Fruit fly (Drosophila melanogaster) whole organism, embryonic: ENCODE measurements around the gene FucTC.

Experiments used
- BEAF-32 ChIP-seq: fragments of 200-800 bp; sonication (Bioruptor generic); optimal IDR thresholded peaks from 3 replicates; lab custom pipeline; 2017; ENCODE audit warnings: missing biosample characterization, missing genetic modification characterization, mild to moderate bottlenecking, moderate library complexity, missing genetic modification reagents
- CG11093 ChIP-seq: fragments of 200-800 bp; sonication (Bioruptor generic); IDR thresholded peaks from 3 replicates; pipeline ENCODE4 v1.3.6; 2022; ENCODE audit warnings: missing biosample characterization, missing genetic modification characterization
- CG11504 ChIP-seq: fragments of 200-800 bp; sonication (Bioruptor generic); optimal IDR thresholded peaks from 3 replicates; lab custom pipeline; 2019; ENCODE audit warnings: missing biosample characterization, mild to moderate bottlenecking, missing genetic modification characterization, moderate library complexity
- CG12391 ChIP-seq: fragments of 200-800 bp; sonication (Bioruptor generic); optimal IDR thresholded peaks from 3 replicates; lab custom pipeline; 2018; ENCODE audit warnings: missing biosample characterization, mild to moderate bottlenecking, missing genetic modification characterization, moderate library complexity
- CG14014 ChIP-seq: fragments of 200-800 bp; sonication (Bioruptor generic); IDR thresholded peaks from 2 replicates; pipeline ENCODE4 v1.3.6; 2022; ENCODE audit warnings: missing biosample characterization, missing genetic modification characterization
- CG1602 ChIP-seq: fragments of 200-800 bp; sonication (Bioruptor generic); optimal IDR thresholded peaks from 3 replicates; lab custom pipeline; 2016; ENCODE audit warnings: missing biosample characterization, missing genetic modification characterization
- CG17186 ChIP-seq: fragments of 200-800 bp; sonication (Bioruptor generic); optimal IDR thresholded peaks from 3 replicates; lab custom pipeline; 2017; ENCODE audit warnings: missing biosample characterization, missing genetic modification reagents, missing genetic modification characterization
- CG17361 ChIP-seq: fragments of 200-800 bp; sonication (Bioruptor generic); IDR thresholded peaks from 3 replicates; pipeline ENCODE4 v1.3.6; 2022; ENCODE audit warnings: missing biosample characterization, missing genetic modification characterization
- CG17385 ChIP-seq: fragments of 200-800 bp; sonication (Bioruptor generic); optimal IDR thresholded peaks from 3 replicates; lab custom pipeline; 2018; ENCODE audit warnings: missing biosample characterization, mild to moderate bottlenecking, missing genetic modification characterization
- CG18599 ChIP-seq: fragments of 200-800 bp; sonication (Bioruptor generic); optimal IDR thresholded peaks from 3 replicates; lab custom pipeline; 2017; ENCODE audit warnings: missing biosample characterization, missing genetic modification characterization, mild to moderate bottlenecking, moderate library complexity, missing genetic modification reagents
- CG18764 ChIP-seq: fragments of 200-800 bp; sonication (Bioruptor generic); optimal IDR thresholded peaks from 3 replicates; lab custom pipeline; 2016; ENCODE audit warnings: missing biosample characterization, missing genetic modification characterization
- CG2678 ChIP-seq: fragments of 200-800 bp; sonication (Bioruptor generic); optimal IDR thresholded peaks from 3 replicates; lab custom pipeline; 2019; ENCODE audit warnings: missing biosample characterization, mild to moderate bottlenecking, missing genetic modification characterization, moderate library complexity
- CG30403 ChIP-seq: fragments of 200-800 bp; sonication (Bioruptor generic); optimal IDR thresholded peaks from 3 replicates; lab custom pipeline; 2016; ENCODE audit warnings: missing biosample characterization, missing genetic modification characterization
- CG32532 ChIP-seq: fragments of 200-800 bp; sonication (Bioruptor generic); IDR thresholded peaks from 2 replicates; pipeline ENCODE4 v1.3.6; 2022; ENCODE audit warnings: missing biosample characterization, missing genetic modification characterization
- CG34224 ChIP-seq: fragments of 200-800 bp; sonication (Bioruptor generic); IDR thresholded peaks from 3 replicates; pipeline ENCODE4 v1.3.6; 2022; ENCODE audit warnings: missing biosample characterization, missing genetic modification characterization; ENCODE audit not compliant: partially characterized antibody
- CG4282 ChIP-seq: fragments of 200-800 bp; sonication (Bioruptor generic); optimal IDR thresholded peaks from 2 replicates; lab custom pipeline; 2016; ENCODE audit warnings: missing biosample characterization, missing genetic modification characterization
- CG4617 ChIP-seq: fragments of 200-800 bp; sonication (Bioruptor generic); optimal IDR thresholded peaks from 3 replicates; lab custom pipeline; 2016; ENCODE audit warnings: missing biosample characterization, missing genetic modification characterization, borderline replicate concordance
- CG5245 ChIP-seq: fragments of 200-800 bp; sonication (Bioruptor generic); optimal IDR thresholded peaks from 3 replicates; lab custom pipeline; 2016; ENCODE audit warnings: missing biosample characterization, missing genetic modification characterization
- CG8765 ChIP-seq: fragments of 200-800 bp; sonication (Bioruptor generic); IDR thresholded peaks from 2 replicates; pipeline ENCODE4 v1.3.6; 2022; ENCODE audit warnings: missing biosample characterization, missing genetic modification characterization
- Fer1 ChIP-seq: fragments of 200-800 bp; sonication (Bioruptor generic); optimal IDR thresholded peaks from 2 replicates; lab custom pipeline; 2017; ENCODE audit warnings: missing biosample characterization, mild to moderate bottlenecking, missing genetic modification characterization
- Gug ChIP-seq: fragments of 200-800 bp; sonication (Bioruptor generic); IDR thresholded peaks from 4 replicates; pipeline ENCODE4 v1.3.6; 2022; ENCODE audit warnings: missing biosample characterization, missing genetic modification characterization
- Hr51 ChIP-seq, 2 experiments: fragments of 200-800 bp; sonication (Bioruptor generic); optimal IDR thresholded peaks; 2 replicates in 1 of 2; 3 replicates in 1 of 2; lab custom pipeline; 2016 to 2018; ENCODE audit warnings: missing biosample characterization in 2 of 2, missing genetic modification characterization in 2 of 2, mild to moderate bottlenecking in 1 of 2, moderate library complexity in 1 of 2
- MBD-R2 ChIP-seq: fragments of 200-800 bp; sonication (Bioruptor generic); IDR thresholded peaks from 2 replicates; pipeline ENCODE4 v1.3.6; 2022; ENCODE audit warnings: missing biosample characterization, missing genetic modification characterization
- Pdp1 ChIP-seq, 2 experiments: fragments of 200-800 bp; sonication (Bioruptor generic); optimal IDR thresholded peaks; 3 replicates each; lab custom pipeline; 2016; ENCODE audit warnings: missing biosample characterization in 2 of 2, missing genetic modification characterization in 2 of 2, mild to moderate bottlenecking in 1 of 2, moderate library complexity in 1 of 2
- Ravus ChIP-seq: fragments of 200-800 bp; sonication (Bioruptor generic); IDR thresholded peaks from 2 replicates; pipeline ENCODE4 v1.3.6; 2022; ENCODE audit warnings: missing biosample characterization, missing genetic modification characterization
- Usf ChIP-seq: fragments of 200-800 bp; sonication (Bioruptor generic); optimal IDR thresholded peaks from 2 replicates; lab custom pipeline; 2017; ENCODE audit warnings: missing genotype, missing biosample characterization, missing genetic modification characterization
- Xrp1 ChIP-seq: fragments of 200-800 bp; sonication (Bioruptor generic); IDR thresholded peaks from 2 replicates; pipeline ENCODE4 v1.3.6; 2022; ENCODE audit warnings: missing biosample characterization, missing genetic modification characterization
- amos ChIP-seq: fragments of 200-800 bp; sonication (Bioruptor generic); IDR thresholded peaks from 2 replicates; pipeline ENCODE4 v1.3.6; 2022; ENCODE audit warnings: missing biosample characterization, missing genetic modification characterization; ENCODE audit not compliant: partially characterized antibody
- ara ChIP-seq: fragments of 200-800 bp; sonication (Bioruptor generic); IDR thresholded peaks from 2 replicates; pipeline ENCODE4 v1.3.6; 2022; ENCODE audit warnings: missing biosample characterization, missing genetic modification characterization
- bowl ChIP-seq: fragments of 200-800 bp; sonication (Bioruptor generic); IDR thresholded peaks from 2 replicates; pipeline ENCODE4 v1.3.6; 2022; ENCODE audit warnings: missing biosample characterization, missing genetic modification characterization
- bsh ChIP-seq, 2 experiments: fragments of 200-800 bp; sonication (Bioruptor generic); optimal IDR thresholded peaks; 2 replicates each; lab custom pipeline; 2017 to 2018; ENCODE audit warnings: mild to moderate bottlenecking in 2 of 2, missing biosample characterization in 2 of 2, missing genetic modification characterization in 2 of 2, moderate library complexity in 1 of 2
- btn ChIP-seq: fragments of 200-800 bp; sonication (Bioruptor generic); optimal IDR thresholded peaks from 2 replicates; lab custom pipeline; 2016; ENCODE audit warnings: missing biosample characterization, missing genetic modification characterization
- cad ChIP-seq: fragments of >200 bp; optimal IDR thresholded peaks from 2 replicates; lab custom pipeline; 2017; ENCODE audit warnings: missing biosample characterization, missing genetic modification characterization
- chinmo ChIP-seq: fragments of 200-800 bp; sonication (Bioruptor generic); IDR thresholded peaks from 4 replicates; pipeline ENCODE4 v1.3.6; 2022; ENCODE audit warnings: missing biosample characterization, missing genetic modification characterization; ENCODE audit not compliant: partially characterized antibody
- chn ChIP-seq: fragments of 200-800 bp; sonication (Bioruptor generic); optimal IDR thresholded peaks from 2 replicates; lab custom pipeline; 2016; ENCODE audit warnings: missing biosample characterization, missing genetic modification characterization
- danr ChIP-seq: fragments of 200-800 bp; sonication (Bioruptor generic); IDR thresholded peaks from 2 replicates; pipeline ENCODE4 v1.3.6; 2022; ENCODE audit warnings: missing biosample characterization, missing genetic modification characterization
- dysf ChIP-seq: fragments of 200-800 bp; sonication (Bioruptor generic); IDR thresholded peaks from 3 replicates; pipeline ENCODE4 v1.3.6; 2022; ENCODE audit warnings: missing biosample characterization, missing genetic modification characterization
- fru ChIP-seq: fragments of >200 bp; optimal IDR thresholded peaks from 2 replicates; lab custom pipeline; 2017
- gem ChIP-seq: fragments of 200-800 bp; sonication (Bioruptor generic); optimal IDR thresholded peaks from 2 replicates; lab custom pipeline; 2019; ENCODE audit warnings: missing biosample characterization, mild to moderate bottlenecking, missing genetic modification characterization, moderate library complexity
- hkb ChIP-seq, 2 experiments: fragments of 200-800 bp in 1 of 2; fragments of >200 bp in 1 of 2; sonication (Bioruptor generic) in 1 of 2; IDR thresholded peaks in 1 of 2; optimal IDR thresholded peaks in 1 of 2; 2 replicates each; pipeline versions ENCODE4 v1.3.6 to Lab custom; 2017 to 2022; ENCODE audit warnings: missing biosample characterization in 1 of 2, missing genetic modification characterization in 1 of 2
- pb ChIP-seq: fragments of 200-800 bp; sonication (Bioruptor generic); optimal IDR thresholded peaks from 3 replicates; lab custom pipeline; 2016; ENCODE audit warnings: missing biosample characterization, missing genetic modification characterization
- sc ChIP-seq, 3 experiments: fragments of >200 bp in 2 of 3; fragments of 200-800 bp in 1 of 3; sonication (Bioruptor generic) in 1 of 3; optimal IDR thresholded peaks; 2 replicates in 2 of 3; 3 replicates in 1 of 3; lab custom pipeline; 2017; ENCODE audit warnings: mild to moderate bottlenecking in 1 of 3, missing biosample characterization in 1 of 3, missing genetic modification characterization in 1 of 3, missing genetic modification reagents in 1 of 3
- sens-2 ChIP-seq: fragments of 200-800 bp; sonication (Bioruptor generic); IDR thresholded peaks from 2 replicates; pipeline ENCODE4 v1.3.6; 2022; ENCODE audit warnings: missing biosample characterization, missing genetic modification characterization
- sob ChIP-seq: fragments of 200-800 bp; sonication (Bioruptor generic); IDR thresholded peaks from 2 replicates; pipeline ENCODE4 v1.3.6; 2022; ENCODE audit warnings: missing biosample characterization, missing genetic modification characterization
- stwl ChIP-seq: fragments of 200-800 bp; sonication (Bioruptor generic); optimal IDR thresholded peaks from 3 replicates; lab custom pipeline; 2018; ENCODE audit warnings: missing biosample characterization, mild to moderate bottlenecking, missing genetic modification characterization, moderate library complexity

FucTC gene

dm6 chrX:23004598-23005469, 6.3 kb downstream of the FucTC start, which contains the start of the genes stnA and stnB (continued):
- TF ChIP-seq Gug (no peak), chn (no peak), MBD-R2 (GFP tag; lab: Robert Waterston, UW) (no peak), CG2678 (tag; lab: Kevin White, UChicago) (peak; percentile 61), amos (GFP tag; lab: Robert Waterston, UW) (no peak), BEAF-32 (peak; percentile 17), CG8765 (GFP tag; lab: Robert Waterston, UW) (no peak), CG12391 (tag; lab: Kevin White, UChicago) (peak; percentile 27), Xrp1 (GFP tag; lab: Robert Waterston, UW) (peak; percentile 34; the same call in 1 of the 2 replicates), sc (optimal IDR thresholded peaks at IDR 0.05; lab: Kevin White, UChicago) (no peak), sc (GFP tag; optimal IDR thresholded peaks at IDR 0.05; lab: Kevin White, UChicago) (no peak), CG32532 (no peak), CG17385 (GFP tag; lab: Kevin White, UChicago) (peak; percentile 6), chinmo (GFP tag; lab: Robert Waterston, UW) (no peak), sob (GFP tag; lab: Robert Waterston, UW) (0 out of 2 replicates have a peak, but pooled peaks have one; percentile 7), CG11093 (GFP tag; lab: Robert Waterston, UW) (no peak), fru (no peak), gem (tag; lab: Kevin White, UChicago) (peak; percentile 56), btn (GFP tag; lab: Kevin White, UChicago) (no peak), Fer1 (GFP tag; lab: Kevin White, UChicago) (peak; percentile 63), CG30403 (GFP tag; lab: Kevin White, UChicago) (peak; percentile 26), CG18599 (GFP tag; lab: Kevin White, UChicago) (peak; percentile 62), CG17361 (GFP tag; lab: Robert Waterston, UW) (0 out of 3 replicates have a peak, but pooled peaks have one; percentile 34), bsh (GFP tag; optimal IDR thresholded peaks at IDR 0.05; lab: Kevin White, UChicago) (peak in 1 of 2 experiments; percentile 18), Pdp1 (GFP tag; optimal IDR thresholded peaks at IDR 0.05; lab: Kevin White, UChicago) (peak in 1 of 2 experiments; percentile 4), dysf (GFP tag; lab: Robert Waterston, UW) (peak; percentile 54; the same call in 1 of the 3 replicates), CG11504 (tag; lab: Kevin White, UChicago) (peak; percentile 54), CG34224 (GFP tag; lab: Robert Waterston, UW) (no peak), CG5245 (no peak)
- TF ChIP-seq, all 482 proteins: peak for 96

dm6 chrX:22981508-22981907, 29.6 kb downstream of the FucTC start:
- TF ChIP-seq CG14014 (GFP tag; lab: Robert Waterston, UW) (no peak), bowl (GFP tag; lab: Robert Waterston, UW) (no peak), stwl (peak; percentile 94), pb (GFP tag; lab: Kevin White, UChicago) (no peak)

- TF ChIP-seq Usf (GFP tag; lab: Kevin White, UChicago) (no peak), CG4617 (no peak), Hr51 (GFP tag; optimal IDR thresholded peaks at IDR 0.05; lab: Kevin White, UChicago) (no peak), Ravus (GFP tag; lab: Robert Waterston, UW) (no peak), hkb (optimal IDR thresholded peaks at IDR 0.05; lab: Kevin White, UChicago) (no peak), hkb (GFP tag; IDR thresholded peaks at IDR 0.05; lab: Robert Waterston, UW) (no peak), sens-2 (GFP tag; lab: Robert Waterston, UW) (no peak), CG4282 (GFP tag; lab: Kevin White, UChicago) (no peak), danr (no peak), CG18764 (GFP tag; lab: Kevin White, UChicago) (no peak), CG1602 (GFP tag; lab: Kevin White, UChicago) (no peak), cad (no peak), CG17186 (GFP tag; lab: Kevin White, UChicago) (no peak), ara (GFP tag; lab: Robert Waterston, UW) (no peak), chn (no peak)
Measured at dm6 chrX:22962260-22962659, 48.8 kb downstream of the FucTC start, which contains the start of gene CG40485. TSS of gene CG40485 (minus strand) at chrX:22962360.
